Fruit fly (Drosophila melanogaster) whole organism, prepupa: Measurements from ENCODE around the gene CG43116.

ENCODE experiments used
- Blimp-1 ChIP-seq: fragments of 200-800 bp; sonication (Bioruptor generic); optimal IDR thresholded peaks from 3 replicates; lab custom pipeline; 2017; ENCODE audit warnings: missing biosample characterization, missing genetic modification characterization, mild to moderate bottlenecking, moderate library complexity, missing genetic modification reagents
- CG3919 ChIP-seq: fragments of 200-800 bp; sonication (Bioruptor generic); optimal IDR thresholded peaks from 3 replicates; lab custom pipeline; 2016; ENCODE audit warnings: missing biosample characterization, missing genetic modification characterization
- CG8119 ChIP-seq: fragments of 200-800 bp; sonication (Bioruptor generic); IDR thresholded peaks from 3 replicates; pipeline ENCODE4 v1.3.6; 2022; ENCODE audit warnings: missing biosample characterization, missing genetic modification characterization
- Eip78C ChIP-seq: fragments of 200-800 bp; sonication (Bioruptor generic); peaks from one replicate; lab custom pipeline; 2016; ENCODE audit warnings: missing biosample characterization, missing genetic modification characterization
- Gug ChIP-seq: fragments of 200-800 bp; sonication (Bioruptor generic); IDR thresholded peaks from 2 replicates; pipeline ENCODE4 v1.3.6; 2022; ENCODE audit warnings: missing biosample characterization, missing genetic modification characterization
- Hr39 ChIP-seq: fragments of 200-800 bp; sonication (Bioruptor generic); optimal IDR thresholded peaks from 2 replicates; lab custom pipeline; 2016; ENCODE audit warnings: missing biosample characterization, missing genetic modification characterization
- Lpt ChIP-seq: fragments of 200-800 bp; sonication (Bioruptor generic); optimal IDR thresholded peaks from 3 replicates; lab custom pipeline; 2016; ENCODE audit warnings: missing biosample characterization, missing genetic modification characterization
- acj6 ChIP-seq: fragments of 200-800 bp; sonication (Bioruptor generic); optimal IDR thresholded peaks from 3 replicates; lab custom pipeline; 2016; ENCODE audit warnings: missing biosample characterization, missing genetic modification characterization
- dsx ChIP-seq: fragments of 200-800 bp; optimal IDR thresholded peaks from 3 replicates; lab custom pipeline; 2019; ENCODE audit warnings: missing biosample characterization, mild to moderate bottlenecking, missing genetic modification characterization, moderate library complexity; ENCODE audit not compliant: poor library complexity, severe bottlenecking
- ss ChIP-seq, 2 experiments: fragments of 200-800 bp; sonication (Bioruptor generic); optimal IDR thresholded peaks; 2 replicates in 1 of 2; 3 replicates in 1 of 2; lab custom pipeline; 2017 to 2018; ENCODE audit warnings: mild to moderate bottlenecking in 2 of 2, missing biosample characterization in 2 of 2, missing genetic modification characterization in 2 of 2, moderate library complexity in 1 of 2
- svp ChIP-seq: fragments of 200-800 bp; sonication (Bioruptor generic); peaks from one replicate; lab custom pipeline; 2016; ENCODE audit warnings: missing biosample characterization, missing genetic modification characterization

dm6 chr3R:25969780-25970179, 27.0 kb downstream of the CG43116 start, which contains the start of gene fid:
- TF ChIP-seq ss (GFP tag; optimal IDR thresholded peaks at IDR 0.05; lab: Kevin White, UChicago) (no peak), Lpt (no peak), Gug (no peak), Hr39 (no peak), Blimp-1 (GFP tag; lab: Kevin White, UChicago) (no peak), CG8119 (no peak), CG3919 (GFP tag; lab: Kevin White, UChicago) (no peak), Eip78C (GFP tag; lab: Kevin White, UChicago) (no peak), svp (GFP tag; lab: Kevin White, UChicago) (no peak), dsx (no peak), acj6 (no peak)
